Fruit fly (Drosophila melanogaster) whole organism, embryonic: ENCODE measurements around the gene Charon.

ENCODE experiments used
- CG15696 ChIP-seq: fragments of 200-800 bp; sonication (Bioruptor generic); optimal IDR thresholded peaks from 2 replicates; lab custom pipeline; 2019; ENCODE audit warnings: missing biosample characterization, mild to moderate bottlenecking, missing genetic modification characterization, moderate library complexity
- CG18599 ChIP-seq: fragments of 200-800 bp; sonication (Bioruptor generic); optimal IDR thresholded peaks from 3 replicates; lab custom pipeline; 2017; ENCODE audit warnings: missing biosample characterization, missing genetic modification characterization, mild to moderate bottlenecking, moderate library complexity, missing genetic modification reagents
- CG31224 ChIP-seq: fragments of 200-800 bp; sonication (Bioruptor generic); IDR thresholded peaks from 2 replicates; pipeline ENCODE4 v1.3.6; 2022; ENCODE audit warnings: missing biosample characterization, missing genetic modification characterization
- CG8765 ChIP-seq: fragments of 200-800 bp; sonication (Bioruptor generic); IDR thresholded peaks from 2 replicates; pipeline ENCODE4 v1.3.6; 2022; ENCODE audit warnings: missing biosample characterization, missing genetic modification characterization
- HmgZ ChIP-seq: fragments of 200-800 bp; sonication (Bioruptor generic); optimal IDR thresholded peaks from 2 replicates; lab custom pipeline; 2018; ENCODE audit warnings: missing biosample characterization, mild to moderate bottlenecking, missing genetic modification characterization
- Hr51 ChIP-seq, 2 experiments: fragments of 200-800 bp; sonication (Bioruptor generic); optimal IDR thresholded peaks; 2 replicates in 1 of 2; 3 replicates in 1 of 2; lab custom pipeline; 2016 to 2018; ENCODE audit warnings: missing biosample characterization in 2 of 2, missing genetic modification characterization in 2 of 2, mild to moderate bottlenecking in 1 of 2, moderate library complexity in 1 of 2
- Mes4 ChIP-seq: fragments of 200-800 bp; sonication (Bioruptor generic); optimal IDR thresholded peaks from 2 replicates; lab custom pipeline; 2016; ENCODE audit warnings: missing biosample characterization, missing genetic modification characterization
- cato ChIP-seq: fragments of 200-800 bp; sonication (Bioruptor generic); optimal IDR thresholded peaks from 2 replicates; lab custom pipeline; 2016; ENCODE audit warnings: missing biosample characterization, missing genetic modification characterization, borderline replicate concordance
- gcm2 ChIP-seq: fragments of 200-800 bp; sonication (Bioruptor generic); optimal IDR thresholded peaks from 2 replicates; lab custom pipeline; 2016; ENCODE audit warnings: missing biosample characterization, missing genetic modification characterization
- pfk ChIP-seq: fragments of 200-800 bp; sonication (Bioruptor generic); optimal IDR thresholded peaks from 2 replicates; lab custom pipeline; 2018; ENCODE audit warnings: missing biosample characterization, mild to moderate bottlenecking, missing genetic modification characterization, moderate library complexity
- seq ChIP-seq: fragments of 200-800 bp; sonication (Bioruptor generic); IDR thresholded peaks from 2 replicates; pipeline ENCODE4 v1.3.6; 2022; ENCODE audit warnings: missing biosample characterization, missing genetic modification characterization
- zen ChIP-seq: fragments of 200-800 bp; sonication (Bioruptor generic); optimal IDR thresholded peaks from 3 replicates; lab custom pipeline; 2018; ENCODE audit warnings: missing biosample characterization, mild to moderate bottlenecking, missing genetic modification characterization, moderate library complexity

DNA sequence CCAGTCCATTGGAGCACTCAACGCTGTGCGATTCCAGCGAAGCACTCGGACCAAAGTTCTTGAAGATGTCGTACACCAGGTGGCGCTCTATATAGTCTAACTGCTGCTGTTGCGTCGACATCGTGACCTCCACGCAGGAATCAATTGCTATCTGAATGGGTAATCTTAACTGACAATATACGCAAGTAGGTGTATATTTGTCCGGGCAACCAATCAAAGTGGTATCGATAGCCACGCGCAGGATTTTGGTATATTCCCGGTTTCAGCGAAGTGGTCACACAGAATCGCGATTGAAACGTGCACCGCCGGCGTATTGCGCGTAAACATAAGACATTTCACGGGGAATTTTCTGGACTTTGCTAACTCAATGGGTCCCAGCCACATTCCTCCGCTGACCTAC, 11.2 kb upstream of the Charon start, which contains the start of the genes CG5126 and Tgt:
- TF ChIP-seq CG31224 (GFP tag; lab: Robert Waterston, UW) = no peak
- TF ChIP-seq Mes4 (GFP tag; lab: Kevin White, UChicago) = no peak
- no peak for TF ChIP-seq cato (GFP tag; lab: Kevin White, UChicago)
- no peak for TF ChIP-seq CG15696 (tag; lab: Kevin White, UChicago)
- TF ChIP-seq pfk = no peak
- TF ChIP-seq Hr51 (GFP tag; optimal IDR thresholded peaks at IDR 0.05; lab: Kevin White, UChicago) = no peak
- TF ChIP-seq CG8765 (GFP tag; lab: Robert Waterston, UW) = no peak
- TF ChIP-seq zen (tag; lab: Kevin White, UChicago) = no peak
- TF ChIP-seq seq (GFP tag; lab: Robert Waterston, UW) = no peak
- peak; percentile 26 for TF ChIP-seq HmgZ (tag; lab: Kevin White, UChicago)
- no peak for TF ChIP-seq CG18599 (GFP tag; lab: Kevin White, UChicago)
- TF ChIP-seq gcm2 = no peak
